Fruit fly (Drosophila melanogaster) whole organism, prepupa: ENCODE results near the gene CG12116.

Source experiments
- Blimp-1 ChIP-seq: fragments of 200-800 bp; sonication (Bioruptor generic); optimal IDR thresholded peaks from 3 replicates; lab custom pipeline; 2017; ENCODE audit warnings: missing biosample characterization, missing genetic modification characterization, mild to moderate bottlenecking, moderate library complexity, missing genetic modification reagents
- CG10631 ChIP-seq: fragments of 200-800 bp; sonication (Bioruptor generic); optimal IDR thresholded peaks from 2 replicates; lab custom pipeline; 2016; ENCODE audit warnings: missing biosample characterization, missing genetic modification characterization
- CG10669 ChIP-seq: fragments of 200-800 bp; sonication (Bioruptor generic); optimal IDR thresholded peaks from 3 replicates; lab custom pipeline; 2018; ENCODE audit warnings: missing biosample characterization, mild to moderate bottlenecking, missing genetic modification characterization, moderate library complexity
- CG11294 ChIP-seq: fragments of 200-800 bp; sonication (Bioruptor generic); IDR thresholded peaks from 2 replicates; pipeline ENCODE4 v1.3.6; 2022; ENCODE audit warnings: missing biosample characterization, missing genetic modification characterization
- CG11762 ChIP-seq: fragments of 200-800 bp; sonication (Bioruptor generic); optimal IDR thresholded peaks from 3 replicates; lab custom pipeline; 2016; ENCODE audit warnings: missing biosample characterization, missing genetic modification characterization; ENCODE audit not compliant: insufficient read depth
- CG15336 ChIP-seq: fragments of 200-800 bp; sonication (Bioruptor generic); IDR thresholded peaks from 2 replicates; pipeline ENCODE4 v1.3.6; 2022; ENCODE audit warnings: missing biosample characterization, missing genetic modification characterization
- CG1621 ChIP-seq: fragments of 200-800 bp; sonication (Bioruptor generic); optimal IDR thresholded peaks from 3 replicates; lab custom pipeline; 2018; ENCODE audit warnings: missing biosample characterization, mild to moderate bottlenecking, missing genetic modification characterization
- CG16779 ChIP-seq: fragments of 200-800 bp; sonication (Bioruptor generic); optimal IDR thresholded peaks from 3 replicates; lab custom pipeline; 2017; ENCODE audit warnings: missing biosample characterization, mild to moderate bottlenecking, missing genetic modification characterization
- CG3032 ChIP-seq: fragments of 200-800 bp; optimal IDR thresholded peaks from 2 replicates; lab custom pipeline; 2019; ENCODE audit warnings: missing biosample characterization, mild to moderate bottlenecking, missing genetic modification characterization, moderate library complexity
- CG32006 ChIP-seq: fragments of 200-800 bp; sonication (Bioruptor generic); optimal IDR thresholded peaks from 3 replicates; lab custom pipeline; 2017; ENCODE audit warnings: missing biosample characterization, mild to moderate bottlenecking, missing genetic modification characterization
- CG34406 ChIP-seq: fragments of 200-800 bp; sonication (Bioruptor generic); optimal IDR thresholded peaks from 3 replicates; lab custom pipeline; 2016; ENCODE audit warnings: missing biosample characterization, missing genetic modification characterization
- CG3919 ChIP-seq: fragments of 200-800 bp; sonication (Bioruptor generic); optimal IDR thresholded peaks from 3 replicates; lab custom pipeline; 2016; ENCODE audit warnings: missing biosample characterization, missing genetic modification characterization
- CG6163 ChIP-seq: fragments of 200-800 bp; sonication (Bioruptor generic); IDR thresholded peaks from 3 replicates; pipeline ENCODE4 v1.3.6; 2022; ENCODE audit warnings: missing biosample characterization, missing genetic modification characterization
- CG6276 ChIP-seq: fragments of 200-800 bp; sonication (Bioruptor generic); optimal IDR thresholded peaks from 2 replicates; lab custom pipeline; 2017; ENCODE audit warnings: missing biosample characterization, mild to moderate bottlenecking, missing genetic modification characterization
- CG6792 ChIP-seq: fragments of 200-800 bp; sonication (Bioruptor generic); optimal IDR thresholded peaks from 3 replicates; lab custom pipeline; 2016; ENCODE audit warnings: missing biosample characterization, missing genetic modification characterization
- CG6808 ChIP-seq: fragments of 200-800 bp; sonication (Bioruptor generic); optimal IDR thresholded peaks from 3 replicates; lab custom pipeline; 2017; ENCODE audit warnings: missing biosample characterization, missing genetic modification characterization, mild to moderate bottlenecking, moderate library complexity, missing genetic modification reagents
- CG6854 ChIP-seq: fragments of 200-800 bp; sonication (Bioruptor generic); optimal IDR thresholded peaks from 2 replicates; lab custom pipeline; 2017; ENCODE audit warnings: missing biosample characterization, mild to moderate bottlenecking, missing genetic modification characterization
- CG8319 ChIP-seq: fragments of 200-800 bp; sonication (Bioruptor generic); optimal IDR thresholded peaks from 3 replicates; lab custom pipeline; 2016; ENCODE audit warnings: missing biosample characterization, missing genetic modification characterization
- CG8632 ChIP-seq: fragments of 200-800 bp; sonication (Bioruptor generic); optimal IDR thresholded peaks from 3 replicates; lab custom pipeline; 2016; ENCODE audit warnings: missing biosample characterization, missing genetic modification characterization
- Eip75B ChIP-seq: fragments of 200-800 bp; sonication (Bioruptor generic); optimal IDR thresholded peaks from 3 replicates; lab custom pipeline; 2016; ENCODE audit warnings: missing biosample characterization, missing genetic modification characterization
- Eip78C ChIP-seq: fragments of 200-800 bp; sonication (Bioruptor generic); peaks from one replicate; lab custom pipeline; 2016; ENCODE audit warnings: missing biosample characterization, missing genetic modification characterization
- Eip93F ChIP-seq: fragments of 200-800 bp; sonication (Bioruptor generic); optimal IDR thresholded peaks from 2 replicates; lab custom pipeline; 2016; ENCODE audit warnings: missing biosample characterization, mild to moderate bottlenecking, missing genetic modification characterization
- Ets21C ChIP-seq: fragments of 200-800 bp; sonication (Bioruptor generic); optimal IDR thresholded peaks from 3 replicates; lab custom pipeline; 2016; ENCODE audit warnings: missing biosample characterization, missing genetic modification characterization
- Ets96B ChIP-seq: fragments of 200-800 bp; optimal IDR thresholded peaks from 2 replicates; lab custom pipeline; 2019; ENCODE audit warnings: missing biosample characterization, mild to moderate bottlenecking, missing genetic modification characterization, moderate library complexity
- Gug ChIP-seq: fragments of 200-800 bp; sonication (Bioruptor generic); IDR thresholded peaks from 2 replicates; pipeline ENCODE4 v1.3.6; 2022; ENCODE audit warnings: missing biosample characterization, missing genetic modification characterization
- Hr38 ChIP-seq: sonication (Bioruptor generic); optimal IDR thresholded peaks from 2 replicates; lab custom pipeline; 2016; ENCODE audit warnings: missing biosample characterization, missing genetic modification characterization
- Hr39 ChIP-seq: fragments of 200-800 bp; sonication (Bioruptor generic); optimal IDR thresholded peaks from 2 replicates; lab custom pipeline; 2016; ENCODE audit warnings: missing biosample characterization, missing genetic modification characterization
- Hr4 ChIP-seq: fragments of 200-800 bp; sonication (Bioruptor generic); optimal IDR thresholded peaks from 3 replicates; lab custom pipeline; 2016; ENCODE audit warnings: missing biosample characterization, missing genetic modification characterization
- Met ChIP-seq: fragments of 200-800 bp; sonication (Bioruptor generic); optimal IDR thresholded peaks from 3 replicates; lab custom pipeline; 2016; ENCODE audit warnings: missing biosample characterization, missing genetic modification characterization
- OdsH ChIP-seq: fragments of 200-800 bp; sonication (Bioruptor generic); optimal IDR thresholded peaks from 3 replicates; lab custom pipeline; 2016; ENCODE audit warnings: missing biosample characterization, missing genetic modification characterization
- Smox ChIP-seq: fragments of 200-800 bp; sonication (Bioruptor generic); optimal IDR thresholded peaks from 3 replicates; lab custom pipeline; 2016; ENCODE audit warnings: missing biosample characterization, missing genetic modification characterization
- Sox102F ChIP-seq: fragments of 200-800 bp; sonication (Bioruptor generic); optimal IDR thresholded peaks from 2 replicates; lab custom pipeline; 2016; ENCODE audit warnings: missing biosample characterization, mild to moderate bottlenecking, missing genetic modification characterization
- Sox14 ChIP-seq: fragments of 200-800 bp; sonication (Bioruptor generic); optimal IDR thresholded peaks from 3 replicates; lab custom pipeline; 2016; ENCODE audit warnings: missing biosample characterization, missing genetic modification characterization
- Sox15 ChIP-seq: fragments of 200-800 bp; sonication (Bioruptor generic); optimal IDR thresholded peaks from 3 replicates; lab custom pipeline; 2016; ENCODE audit warnings: missing biosample characterization, missing genetic modification characterization
- achi ChIP-seq: fragments of 200-800 bp; sonication (Bioruptor generic); optimal IDR thresholded peaks from 3 replicates; lab custom pipeline; 2016; ENCODE audit warnings: missing biosample characterization, missing genetic modification characterization
- cyc ChIP-seq: fragments of 200-800 bp; sonication (Bioruptor generic); optimal IDR thresholded peaks from 3 replicates; lab custom pipeline; 2016; ENCODE audit warnings: missing biosample characterization, missing genetic modification characterization
- dac ChIP-seq: fragments of 200-800 bp; sonication (Bioruptor generic); optimal IDR thresholded peaks from 2 replicates; lab custom pipeline; 2017; ENCODE audit warnings: missing biosample characterization, mild to moderate bottlenecking, missing genetic modification characterization
- dsx ChIP-seq: fragments of 200-800 bp; optimal IDR thresholded peaks from 3 replicates; lab custom pipeline; 2019; ENCODE audit warnings: missing biosample characterization, mild to moderate bottlenecking, missing genetic modification characterization, moderate library complexity; ENCODE audit not compliant: poor library complexity, severe bottlenecking
- eg ChIP-seq: fragments of 200-800 bp; sonication (Bioruptor generic); IDR thresholded peaks from 3 replicates; pipeline ENCODE4 v1.3.6; 2022; ENCODE audit warnings: missing biosample characterization, missing genetic modification characterization
- esn ChIP-seq: fragments of 200-800 bp; sonication (Bioruptor generic); optimal IDR thresholded peaks from 2 replicates; lab custom pipeline; 2016; ENCODE audit warnings: missing biosample characterization, mild to moderate bottlenecking, missing genetic modification characterization, moderate library complexity
- fd59A ChIP-seq: fragments of 200-800 bp; sonication (Bioruptor generic); optimal IDR thresholded peaks from 2 replicates; lab custom pipeline; 2017; ENCODE audit warnings: missing biosample characterization, mild to moderate bottlenecking, missing genetic modification characterization, missing genetic modification reagents
- fd85E ChIP-seq: fragments of 200-800 bp; sonication (Bioruptor generic); optimal IDR thresholded peaks from 3 replicates; lab custom pipeline; 2016; ENCODE audit warnings: missing biosample characterization, missing genetic modification characterization
- fkh ChIP-seq: fragments of 200-800 bp; sonication (Bioruptor generic); optimal IDR thresholded peaks from 3 replicates; lab custom pipeline; 2017; ENCODE audit warnings: missing biosample characterization, mild to moderate bottlenecking, missing genetic modification characterization, moderate library complexity
- net ChIP-seq: fragments of 200-800 bp; sonication (Bioruptor generic); optimal IDR thresholded peaks from 3 replicates; lab custom pipeline; 2016; ENCODE audit warnings: missing biosample characterization, missing genetic modification characterization
- pdm3 ChIP-seq: fragments of 200-800 bp; sonication (Bioruptor generic); optimal IDR thresholded peaks from 3 replicates; lab custom pipeline; 2016; ENCODE audit warnings: missing biosample characterization, missing genetic modification characterization
- salr ChIP-seq, 2 experiments: fragments of 200-800 bp; sonication (Bioruptor generic); optimal IDR thresholded peaks; 3 replicates each; lab custom pipeline; 2016 to 2018; ENCODE audit warnings: missing biosample characterization in 2 of 2, missing genetic modification characterization in 2 of 2, mild to moderate bottlenecking in 1 of 2
- spab ChIP-seq: fragments of 200-800 bp; sonication (Bioruptor generic); optimal IDR thresholded peaks from 2 replicates; lab custom pipeline; 2017; ENCODE audit warnings: missing biosample characterization, mild to moderate bottlenecking, missing genetic modification characterization, missing genetic modification reagents
- svp ChIP-seq: fragments of 200-800 bp; sonication (Bioruptor generic); peaks from one replicate; lab custom pipeline; 2016; ENCODE audit warnings: missing biosample characterization, missing genetic modification characterization
- topi ChIP-seq: fragments of 200-800 bp; sonication (Bioruptor generic); optimal IDR thresholded peaks from 3 replicates; lab custom pipeline; 2016; ENCODE audit warnings: missing biosample characterization, missing genetic modification characterization
- vri ChIP-seq: fragments of 200-800 bp; sonication (Bioruptor generic); optimal IDR thresholded peaks from 3 replicates; lab custom pipeline; 2016; ENCODE audit warnings: missing biosample characterization, mild to moderate bottlenecking, missing genetic modification characterization

Gene CG12116

dm6 chrX:8493473-8493872 lies 24.7 kb upstream of the CG12116 start (continued):
- TF ChIP-seq fd85E (GFP tag; lab: Kevin White, UChicago), result no peak
- no peak for TF ChIP-seq CG6276 (GFP tag; lab: Kevin White, UChicago)
- TF ChIP-seq Eip93F, result no peak
- TF ChIP-seq, all 60 proteins: peak for 6

- TF ChIP-seq Ets96B (tag; lab: Kevin White, UChicago) (peak; percentile 73), CG34406 (GFP tag; lab: Kevin White, UChicago) (peak; percentile 82), fkh (GFP tag; lab: Kevin White, UChicago) (no peak), Eip78C (GFP tag; lab: Kevin White, UChicago) (peak; percentile 86), svp (GFP tag; lab: Kevin White, UChicago) (peak; percentile 73), salr (GFP tag; optimal IDR thresholded peaks at IDR 0.05; lab: Kevin White, UChicago) (peak; percentile 24 to 54), Met (GFP tag; lab: Kevin White, UChicago) (peak; percentile 77), fd59A (GFP tag; lab: Kevin White, UChicago) (peak; percentile 62), Hr39 (GFP tag; lab: Kevin White, UChicago) (peak; percentile 55), dac (GFP tag; lab: Kevin White, UChicago) (peak; percentile 68), fd85E (GFP tag; lab: Kevin White, UChicago) (peak; percentile 57), vri (GFP tag; lab: Kevin White, UChicago) (peak; percentile 21), CG16779 (peak; percentile 37), cyc (GFP tag; lab: Kevin White, UChicago) (peak; percentile 74), Sox102F (GFP tag; lab: Kevin White, UChicago) (peak; percentile 65), Gug (peak; percentile 86), CG6808 (GFP tag; lab: Kevin White, UChicago) (peak; percentile 68), Sox15 (peak; percentile 72), CG3919 (GFP tag; lab: Kevin White, UChicago) (peak; percentile 84), CG10669 (GFP tag; lab: Kevin White, UChicago) (peak; percentile 78), Ets21C (GFP tag; lab: Kevin White, UChicago) (peak; percentile 28), CG6854 (peak; percentile 47), CG3032 (peak; percentile 71), CG1621 (peak; percentile 68), dsx (GFP tag; lab: Kevin White, UChicago) (peak; percentile 62), Hr4 (peak; percentile 76), esn (peak; percentile 72), Eip75B (GFP tag; lab: Kevin White, UChicago) (peak; percentile 54), Eip93F (peak; percentile 15), CG10631 (GFP tag; lab: Kevin White, UChicago) (peak; percentile 78), achi (GFP tag; lab: Kevin White, UChicago) (peak; percentile 75), CG8319 (peak; percentile 74), net (GFP tag; lab: Kevin White, UChicago) (peak; percentile 76), Smox (GFP tag; lab: Kevin White, UChicago) (peak; percentile 64), CG15336 (GFP tag; lab: Robert Waterston, UW) (peak; percentile 87), spab (GFP tag; lab: Kevin White, UChicago) (peak; percentile 66), CG11762 (GFP tag; lab: Kevin White, UChicago) (peak; percentile 66), CG6163 (GFP tag; lab: Robert Waterston, UW) (peak; percentile 93), eg (GFP tag; lab: Robert Waterston, UW) (peak; percentile 93), pdm3 (peak; percentile 81), CG6792 (GFP tag; lab: Kevin White, UChicago) (peak; percentile 73), Hr38 (no peak), Blimp-1 (GFP tag; lab: Kevin White, UChicago) (peak; percentile 46), Sox14 (GFP tag; lab: Kevin White, UChicago) (peak; percentile 45), CG32006 (peak; percentile 86), CG8632 (GFP tag; lab: Kevin White, UChicago) (peak; percentile 78), topi (peak; percentile 70), CG11294 (GFP tag; lab: Robert Waterston, UW) (peak; percentile 84), OdsH (GFP tag; lab: Kevin White, UChicago) (peak; percentile 84)
Measured at dm6 chrX:8492849-8493248, 24.0 kb upstream of the CG12116 start.
